Worm (Caenorhabditis elegans): ENCODE results near the gene R02E12.5.

R02E12.5 gene

DNA sequence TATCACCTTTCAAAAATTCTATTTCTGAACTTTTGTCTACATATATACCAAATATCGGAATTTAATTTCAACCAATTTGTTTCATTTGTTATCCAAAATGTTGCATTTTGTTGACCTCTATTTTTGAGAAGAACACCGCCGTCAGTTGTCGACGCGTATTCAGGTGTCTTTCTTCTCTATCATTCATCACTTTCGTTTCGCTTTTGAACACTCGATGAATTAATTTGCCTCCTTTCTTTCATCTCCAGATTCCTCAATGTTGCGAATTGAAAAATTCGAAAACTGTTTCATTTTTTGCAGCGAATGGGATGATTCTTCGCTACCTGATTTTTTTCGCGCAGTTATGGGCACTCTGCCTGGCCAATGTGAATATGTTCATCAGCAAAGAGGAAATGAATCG lies 38.9 kb upstream of the R02E12.5 start, which contains the start of gene lin-18:
Gene lin-18, plus strand, starts transcription at position 301 of the 400 bp plus-strand sequence.
- TF ChIP-seq F37D6.2 (tag; optimal IDR thresholded peaks at IDR 0.05) (no peak), unc-62 (GFP tag; optimal IDR thresholded peaks at IDR 0.05 in 1 of 2) (peak in 1 of 2 experiments; percentile 85), unc-62 (tag; optimal IDR thresholded peaks at IDR 0.05) (no peak), dmd-9 (GFP tag; IDR thresholded peaks at IDR 0.05) (no peak), fos-1 (tag; optimal IDR thresholded peaks at IDR 0.05) (no peak), ceh-82 (tag; optimal IDR thresholded peaks at IDR 0.05) (no peak)

DNA sequence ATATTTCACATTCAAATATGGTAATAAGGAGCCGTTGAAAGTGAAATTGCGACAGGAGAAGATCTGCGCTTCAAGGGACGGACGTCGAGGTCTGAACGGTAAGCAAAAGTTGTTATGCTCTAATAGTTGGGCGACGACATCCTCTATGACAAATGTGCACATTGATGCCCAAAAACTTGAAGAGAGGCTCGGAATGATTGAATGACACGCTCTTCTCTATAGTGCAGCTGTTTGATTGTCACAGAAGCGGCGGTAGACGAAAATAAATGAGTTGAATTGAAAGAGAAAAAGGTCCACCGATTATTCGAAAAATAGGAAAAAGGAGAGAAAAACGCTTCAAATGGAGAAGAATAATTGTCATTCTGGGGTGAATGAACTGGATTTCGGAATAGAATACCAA lies 37.9 kb upstream of the R02E12.5 start:
- TF ChIP-seq tag-97 (GFP tag; IDR thresholded peaks at IDR 0.05) (no peak), aha-1 (tag) (peak; percentile 59), nhr-28 (tag; optimal IDR thresholded peaks at IDR 0.05) (no peak), unc-62 (GFP tag; optimal IDR thresholded peaks at IDR 0.05 in 1 of 2) (peak in 1 of 2 experiments; percentile 84), unc-62 (tag; optimal IDR thresholded peaks at IDR 0.05) (no peak), ceh-20 (GFP tag; IDR thresholded peaks at IDR 0.05) (no peak), sdz-12 (GFP tag; optimal IDR thresholded peaks at IDR 0.05) (no peak), lin-39 (tag; optimal IDR thresholded peaks at IDR 0.05) (no peak), lim-7 (GFP tag; IDR thresholded peaks at IDR 0.05) (no peak), nhr-111 (GFP tag; optimal IDR thresholded peaks at IDR 0.05) (no peak)

DNA sequence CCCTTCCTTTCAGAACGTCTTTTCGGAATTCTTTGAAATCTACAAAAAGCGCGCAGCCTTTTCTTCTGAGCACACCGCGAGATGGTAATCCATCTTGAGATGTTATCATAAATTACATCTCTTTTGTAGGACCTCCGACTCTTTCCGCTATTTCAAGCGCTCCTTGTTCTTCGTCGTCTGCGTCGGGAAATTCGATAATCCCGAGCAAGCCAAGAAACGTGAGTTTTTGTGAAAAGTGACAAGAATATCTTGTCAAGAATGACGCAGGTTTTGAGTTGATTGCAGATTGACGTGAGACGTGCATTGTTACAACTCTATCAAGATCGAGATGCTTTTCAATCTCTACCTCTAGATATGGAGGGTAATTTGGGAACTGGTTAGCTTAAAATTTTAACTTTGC lies 36.8 kb upstream of the R02E12.5 start:
- TF ChIP-seq Y75B8A.6 (GFP tag; IDR thresholded peaks at IDR 0.05) (no peak), Y48G9A.11 (GFP tag; IDR thresholded peaks at IDR 0.05) (no peak), fkh-10 (GFP tag; optimal IDR thresholded peaks at IDR 0.05) (peak; percentile 51), Y105C5A.15 (GFP tag; IDR thresholded peaks at IDR 0.05) (no peak), snpc-4 (tag; optimal IDR thresholded peaks at IDR 0.05) (no peak), dve-1 (tag; optimal IDR thresholded peaks at IDR 0.05; ENCODE audit: insufficient read depth) (no peak), aha-1 (tag) (peak; percentile 22)

DNA sequence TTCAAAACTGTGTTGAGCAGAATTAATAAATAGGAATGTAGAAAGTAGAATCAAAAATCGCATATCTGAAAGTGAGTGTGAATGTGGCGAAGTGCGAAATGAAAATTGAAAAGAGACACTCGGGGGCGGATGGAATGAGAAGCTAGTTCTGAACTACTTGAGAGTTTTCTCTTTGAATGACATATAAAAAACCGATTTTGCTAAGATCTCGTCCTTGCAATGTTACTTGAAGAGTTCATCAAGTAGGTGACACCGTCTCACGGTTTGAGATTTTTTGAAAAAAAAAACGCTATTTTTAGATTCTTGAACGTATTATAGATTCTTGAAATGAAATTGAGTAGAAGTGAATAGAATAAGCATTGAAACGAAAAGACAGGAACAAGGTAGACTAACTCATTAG lies 30.8 kb upstream of the R02E12.5 start, which contains the start of gene C16B8.2:
Gene C16B8.2, minus strand, starts transcription at position 101 of the 400 bp plus-strand sequence.
- TF ChIP-seq Y5F2A.4 (GFP tag; optimal IDR thresholded peaks at IDR 0.05) (no peak), nhr-76 (tag; optimal IDR thresholded peaks at IDR 0.05) (no peak), hif-1 (tag; optimal IDR thresholded peaks at IDR 0.05) (no peak), hlh-11 (tag; optimal IDR thresholded peaks at IDR 0.05) (no peak), F37D6.2 (tag; optimal IDR thresholded peaks at IDR 0.05) (no peak), spr-3 (GFP tag; optimal IDR thresholded peaks at IDR 0.05) (no peak), fkh-10 (GFP tag; optimal IDR thresholded peaks at IDR 0.05) (no peak), nhr-42 (GFP tag; IDR thresholded peaks at IDR 0.05) (no peak)

DNA sequence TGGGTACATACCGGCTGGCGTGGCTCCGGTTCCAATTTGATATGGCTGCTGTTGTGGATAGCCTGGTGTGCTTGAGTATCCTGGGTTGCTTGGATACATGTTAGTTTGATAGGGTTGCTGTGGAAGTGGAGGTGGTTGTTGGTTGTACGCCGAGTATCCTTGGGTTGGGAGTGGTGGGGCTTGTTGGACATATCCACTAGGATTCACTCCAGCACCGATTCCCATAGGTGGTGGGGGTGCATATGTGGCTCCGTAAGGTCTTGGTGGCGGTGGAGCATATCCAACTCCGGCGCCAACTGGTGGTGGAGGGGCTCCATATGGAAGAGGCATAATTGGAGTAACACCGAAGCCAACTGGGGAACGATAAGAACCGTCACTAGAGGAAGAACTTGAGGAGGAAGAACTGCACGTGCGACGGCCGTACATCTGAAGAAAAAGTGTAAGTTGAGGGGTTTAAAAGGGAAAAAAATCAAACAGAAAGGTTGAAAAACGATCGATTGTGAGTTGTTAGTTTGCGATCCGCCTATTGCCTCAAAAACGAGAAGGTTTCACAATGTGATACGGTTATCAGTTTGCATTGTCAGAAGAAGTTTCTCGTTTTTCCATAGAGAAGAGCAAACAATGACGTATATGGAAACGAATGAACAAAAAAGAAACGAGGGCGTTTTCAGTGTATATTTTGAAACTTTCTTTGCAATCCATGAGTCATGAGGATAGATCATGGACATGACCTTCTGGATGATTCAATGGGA lies 28.8 kb upstream of the R02E12.5 start, which contains the start of gene C16B8.3:
Gene C16B8.3, minus strand, starts transcription at position 426 of the 752 bp plus-strand sequence.
- TF ChIP-seq nhr-237 (tag; optimal IDR thresholded peaks at IDR 0.05) (no peak), dmd-6 (GFP tag; IDR thresholded peaks at IDR 0.05) (peak; percentile 65), fkh-10 (GFP tag; optimal IDR thresholded peaks at IDR 0.05) (no peak), T26A8.4 (GFP tag; IDR thresholded peaks at IDR 0.05) (no peak), daf-12 (tag; optimal IDR thresholded peaks at IDR 0.05) (no peak), zip-2 (tag; optimal IDR thresholded peaks at IDR 0.05) (no peak), pqm-1 (tag; optimal IDR thresholded peaks at IDR 0.05) (peak; percentile 57), hlh-11 (tag; optimal IDR thresholded peaks at IDR 0.05) (peak; percentile 71), ama-1 (optimal IDR thresholded peaks at IDR 0.05) (peak; percentile 46), nhr-77 (tag; optimal IDR thresholded peaks at IDR 0.05) (peak; percentile 49), mxl-3 (GFP tag; optimal IDR thresholded peaks at IDR 0.05) (peak; percentile 17), T20F7.1 (GFP tag; optimal IDR thresholded peaks at IDR 0.05) (peak; percentile 42), dve-1 (tag; optimal IDR thresholded peaks at IDR 0.05; ENCODE audit: insufficient read depth) (peak; percentile 63), daf-16 (GFP tag; optimal IDR thresholded peaks at IDR 0.05) (no peak), daf-16 (tag; optimal IDR thresholded peaks at IDR 0.05) (peak; percentile 66), lin-15B (tag; optimal IDR thresholded peaks at IDR 0.05) (no peak), mep-1 (tag; optimal IDR thresholded peaks at IDR 0.05) (peak; percentile 39), nhr-28 (tag; optimal IDR thresholded peaks at IDR 0.05) (peak; percentile 66), tra-1 (GFP tag; IDR thresholded peaks at IDR 0.05) (no peak), aha-1 (tag) (peak; percentile 48), nhr-6 (tag; optimal IDR thresholded peaks at IDR 0.05) (peak; percentile 69), mdt-29 (GFP tag; IDR thresholded peaks at IDR 0.05) (0 out of 2 replicates have a peak, but pooled peaks have one; percentile 6), egl-43 (GFP tag; IDR thresholded peaks at IDR 0.05) (peak; percentile 62; the same call in 1 of the 2 replicates)
